Fruit fly (Drosophila melanogaster): ENCODE measurements around the gene CG42779.

Gene CG42779

dm6 chr3R:17121277-17121676 lies at the start of gene CG42779:
Gene CG42779, plus strand, starts transcription at chr3R:17121577.
- TF ChIP-seq h (optimal IDR thresholded peaks at IDR 0.05) (no peak), Myc (optimal IDR thresholded peaks at IDR 0.05) (no peak), ttk (optimal IDR thresholded peaks at IDR 0.05) (no peak), psq (optimal IDR thresholded peaks at IDR 0.05) (no peak), insv (optimal IDR thresholded peaks at IDR 0.05) (no peak), Sin3A (optimal IDR thresholded peaks at IDR 0.05) (no peak)

DNA sequence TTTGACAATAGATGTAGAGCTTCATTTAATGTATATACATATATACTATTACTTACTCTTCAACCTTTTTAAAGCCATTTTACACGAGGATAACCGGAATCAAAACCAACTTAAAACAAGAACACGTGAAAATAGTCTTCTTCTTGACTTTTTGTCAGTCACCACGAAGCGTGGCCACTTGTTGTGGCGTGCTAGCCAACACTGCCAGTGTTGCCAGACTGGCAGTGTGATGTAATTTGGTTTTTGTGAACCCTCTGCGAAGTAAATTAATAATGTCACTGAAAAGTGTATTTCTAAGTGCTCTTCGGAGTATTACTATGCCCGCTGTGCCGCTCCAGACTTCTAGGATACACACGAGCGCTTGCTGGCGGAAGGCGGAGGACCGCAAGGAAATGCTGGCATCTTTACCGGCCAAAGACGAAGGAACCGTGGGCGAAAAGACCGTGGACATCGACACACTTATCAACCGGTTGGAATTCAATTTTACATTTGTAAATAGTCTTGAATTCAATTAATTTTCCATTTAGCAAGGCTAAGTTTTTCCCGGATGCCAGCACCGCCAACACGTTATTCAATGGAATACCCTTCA lies 48.8 kb upstream of the CG42779 start, which contains the start of the genes Ns1 and mRpS11:
Ns1 (minus strand) TSS at position 150 of the 589 bp plus-strand sequence.
mRpS11 (plus strand) TSS at position 207 of the 589 bp plus-strand sequence.
- TF ChIP-seq ttk (optimal IDR thresholded peaks at IDR 0.05), result no peak
- TF ChIP-seq insv (optimal IDR thresholded peaks at IDR 0.05), result no peak
- TF ChIP-seq Myc (optimal IDR thresholded peaks at IDR 0.05), result no peak
- no peak for TF ChIP-seq Sin3A (optimal IDR thresholded peaks at IDR 0.05)
- no peak for TF ChIP-seq h (optimal IDR thresholded peaks at IDR 0.05)
- TF ChIP-seq psq (optimal IDR thresholded peaks at IDR 0.05), result no peak

dm6 chr3R:17077968-17078417 lies 43.4 kb upstream of the CG42779 start:
- TF ChIP-seq insv (optimal IDR thresholded peaks at IDR 0.05) (peak; percentile 41), Myc (optimal IDR thresholded peaks at IDR 0.05) (no peak), Sin3A (optimal IDR thresholded peaks at IDR 0.05) (no peak), h (optimal IDR thresholded peaks at IDR 0.05) (peak; percentile 44), psq (optimal IDR thresholded peaks at IDR 0.05) (no peak), ttk (optimal IDR thresholded peaks at IDR 0.05) (no peak)

DNA sequence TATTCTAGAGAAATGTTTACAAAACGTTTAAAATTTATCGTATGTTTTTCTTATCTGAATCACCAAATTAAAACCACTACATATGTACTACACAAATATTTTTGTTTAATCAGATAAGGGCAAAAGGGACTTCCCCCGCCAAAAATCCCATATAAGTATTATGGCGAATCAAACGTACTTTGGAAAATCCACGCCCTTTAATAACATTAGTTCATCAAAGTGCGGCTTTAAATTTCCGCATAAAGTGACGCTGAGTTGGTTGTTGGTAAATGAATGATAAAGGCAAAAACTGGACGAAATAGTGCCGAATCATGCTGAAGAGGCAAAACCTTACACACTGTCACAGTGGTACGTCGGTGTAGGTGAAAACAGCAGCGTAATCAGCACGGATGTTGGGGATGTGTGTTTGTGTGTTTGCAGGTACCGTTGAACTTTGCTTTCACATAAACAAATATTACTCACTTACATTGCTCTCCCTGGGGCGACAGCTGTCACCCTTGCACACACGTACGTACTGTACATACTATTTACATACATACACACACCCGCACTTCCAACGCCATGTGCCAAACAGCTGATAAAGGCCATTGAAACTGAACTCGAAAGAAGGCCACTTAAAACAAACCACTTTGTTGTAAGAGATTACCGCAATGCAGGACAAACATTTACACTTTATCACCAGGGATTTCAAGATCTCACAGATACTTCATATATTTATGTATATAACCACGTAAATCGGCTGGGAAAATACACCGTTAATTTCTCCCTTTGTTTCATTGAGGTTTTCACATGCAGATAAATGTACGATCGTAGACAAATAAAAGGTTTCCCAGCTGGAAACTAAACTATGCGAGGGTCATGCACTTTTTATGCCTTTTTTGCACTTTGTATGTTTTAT lies 42.2 kb upstream of the CG42779 start:
- TF ChIP-seq Sin3A (optimal IDR thresholded peaks at IDR 0.05), result no peak
- no peak for TF ChIP-seq ttk (optimal IDR thresholded peaks at IDR 0.05)

- TF ChIP-seq Sin3A (optimal IDR thresholded peaks at IDR 0.05), result no peak
- no peak for TF ChIP-seq Myc (optimal IDR thresholded peaks at IDR 0.05)
- TF ChIP-seq h (optimal IDR thresholded peaks at IDR 0.05), result no peak
- TF ChIP-seq psq (optimal IDR thresholded peaks at IDR 0.05), result no peak
- no peak for TF ChIP-seq ttk (optimal IDR thresholded peaks at IDR 0.05)
- TF ChIP-seq insv (optimal IDR thresholded peaks at IDR 0.05), result no peak
These were observed 41.5 kb upstream of the CG42779 start, which contains the start of the genes Keap1 and kuk for dm6 chr3R:17079859-17080255. Gene Keap1, minus strand, starts transcription at chr3R:17079945. Gene kuk, plus strand, starts transcription at chr3R:17080244.

DNA sequence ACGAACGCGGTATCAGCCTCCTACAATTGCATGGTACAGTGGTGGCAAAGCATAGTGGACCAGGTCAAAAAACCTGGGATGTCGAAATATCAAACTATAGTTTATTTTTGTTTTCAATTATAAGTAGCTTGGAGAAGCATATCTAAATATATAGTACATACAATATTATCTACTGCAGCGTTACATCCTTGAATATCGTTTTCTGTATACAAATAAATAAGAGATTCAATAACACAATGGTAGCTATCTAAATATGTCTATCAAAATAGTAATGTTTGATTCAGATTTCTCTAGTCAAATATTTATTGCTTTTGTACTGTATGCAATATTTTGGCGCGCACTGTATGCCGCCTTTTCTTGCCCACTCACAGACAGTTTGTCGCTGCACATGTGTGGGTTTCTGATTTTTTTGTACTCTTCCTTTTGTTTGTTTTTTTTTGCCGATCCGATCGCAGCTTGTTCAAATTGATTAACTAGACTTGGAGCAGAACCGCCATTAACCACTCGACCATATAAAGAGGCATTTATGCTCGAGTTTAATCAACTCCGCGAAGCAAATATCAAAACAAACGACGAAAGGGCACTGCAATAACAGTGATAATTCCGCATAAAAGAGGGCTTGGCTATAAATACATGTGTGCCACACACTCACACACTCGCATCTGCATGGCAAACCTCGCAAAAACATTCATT lies 40.6 kb upstream of the CG42779 start:
- TF ChIP-seq h (optimal IDR thresholded peaks at IDR 0.05), result peak; percentile 21
- TF ChIP-seq Myc (optimal IDR thresholded peaks at IDR 0.05), result no peak

dm6 chr3R:17081359-17081935 lies 39.9 kb upstream of the CG42779 start:
- TF ChIP-seq h (optimal IDR thresholded peaks at IDR 0.05) (no peak), ttk (optimal IDR thresholded peaks at IDR 0.05) (no peak), Myc (optimal IDR thresholded peaks at IDR 0.05) (no peak), psq (optimal IDR thresholded peaks at IDR 0.05) (no peak), Sin3A (optimal IDR thresholded peaks at IDR 0.05) (no peak), insv (optimal IDR thresholded peaks at IDR 0.05) (no peak)

- no peak for TF ChIP-seq Myc (optimal IDR thresholded peaks at IDR 0.05)
- no peak for TF ChIP-seq h (optimal IDR thresholded peaks at IDR 0.05)
These were observed 38.9 kb upstream of the CG42779 start for dm6 chr3R:17082471-17082870.

- TF ChIP-seq Sin3A (optimal IDR thresholded peaks at IDR 0.05), result no peak
- no peak for TF ChIP-seq insv (optimal IDR thresholded peaks at IDR 0.05)
- no peak for TF ChIP-seq Myc (optimal IDR thresholded peaks at IDR 0.05)
- no peak for TF ChIP-seq psq (optimal IDR thresholded peaks at IDR 0.05)
These were observed 36.2 kb upstream of the CG42779 start, which contains the start of gene GckIII for dm6 chr3R:17085029-17085807. Gene GckIII, plus strand, starts transcription at chr3R:17085513.

DNA sequence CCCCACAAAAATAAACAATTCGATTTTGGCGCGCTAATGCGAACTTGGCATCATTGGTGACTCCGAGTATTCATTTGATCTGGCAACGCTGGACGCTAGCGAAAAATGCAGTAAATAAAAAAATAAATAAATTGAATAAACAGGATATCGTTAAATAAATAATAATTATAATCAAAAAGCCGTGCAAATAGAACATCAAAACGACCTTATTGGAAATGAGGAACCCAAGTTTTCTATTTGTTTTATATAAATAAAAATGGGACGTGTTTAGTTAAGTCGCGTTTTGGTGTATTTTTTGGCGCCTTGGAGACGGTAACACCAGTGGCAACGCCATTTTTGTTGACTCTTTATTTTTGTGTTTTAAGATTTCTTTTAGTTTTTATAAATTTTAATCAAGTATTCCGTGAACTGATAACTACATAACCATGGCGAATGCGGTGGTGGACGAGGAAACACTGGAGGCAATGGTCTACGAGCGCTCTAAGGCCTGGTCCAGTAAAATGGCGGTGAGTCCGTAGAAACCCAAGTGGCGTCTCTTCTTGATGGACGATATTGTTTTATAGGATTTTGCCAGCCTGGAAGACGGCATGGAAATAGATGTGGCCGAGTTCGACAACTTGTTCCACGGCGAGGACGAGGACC lies 33.3 kb upstream of the CG42779 start, which contains the start of gene cal1:
cal1 (plus strand) TSS at position 304 of the 642 bp plus-strand sequence.
- TF ChIP-seq Myc (optimal IDR thresholded peaks at IDR 0.05) (no peak), psq (optimal IDR thresholded peaks at IDR 0.05) (no peak)

- no peak for TF ChIP-seq ttk (optimal IDR thresholded peaks at IDR 0.05)
These were observed 12.5 kb upstream of the CG42779 start for dm6 chr3R:17108881-17109280.

Data from Kc167 (cell line).